Worm (Caenorhabditis elegans) whole organism, L4 larva: ENCODE results near the gene B0454.26.
A peak's percentile ranks its signal among the peaks of the same experiment; 100 is the strongest.

Experiments
- F37D6.2 ChIP-seq: sonication (generic microtip); optimal IDR thresholded peaks from 2 replicates; lab custom pipeline; 2016; ENCODE audit warnings: mild to moderate bottlenecking, missing genetic modification characterization, missing compliant biosample characterization
- F49E8.2 ChIP-seq: sonication (generic microtip); optimal IDR thresholded peaks from 2 replicates; lab custom pipeline; 2016; ENCODE audit warnings: missing compliant biosample characterization, mild to moderate bottlenecking, missing genetic modification characterization, borderline replicate concordance
- Y48G9A.11 ChIP-seq: fragments of 200-800 bp; sonication (Bioruptor generic); IDR thresholded peaks from 2 replicates; pipeline ENCODE4 v1.3.6; 2022; ENCODE audit warnings: missing genetic modification reagents, missing genetic modification characterization, missing compliant biosample characterization
- Y75B8A.6 ChIP-seq: fragments of 200-800 bp; sonication (Bioruptor generic); IDR thresholded peaks from 2 replicates; pipeline ENCODE4 v1.3.6; 2022; ENCODE audit warnings: missing genetic modification reagents, missing genetic modification characterization, missing compliant biosample characterization
- ZK546.5 ChIP-seq, 2 experiments: sonication (generic microtip); optimal IDR thresholded peaks; 2 replicates each; lab custom pipeline; 2017; ENCODE audit warnings: missing biosample characterization in 2 of 2, missing genetic modification characterization in 2 of 2
- aha-1 ChIP-seq: fragments of 150-350 bp; peaks from one replicate; lab custom pipeline; 2014; ENCODE audit warnings: missing biosample characterization, missing genetic modification characterization
- arid-1 ChIP-seq: fragments of 200-800 bp; sonication (Bioruptor generic); conservative IDR thresholded peaks from 2 replicates; pipeline ENCODE4 v1.3.6; 2022; ENCODE audit warnings: missing genetic modification reagents, missing genetic modification characterization, missing compliant biosample characterization
- ces-1 ChIP-seq: fragments of 150-350 bp; sonication (generic microtip); optimal IDR thresholded peaks from 4 replicates; lab custom pipeline; 2014; ENCODE audit warnings: missing biosample characterization, missing genetic modification reagents, missing genetic modification characterization
- ctbp-1 ChIP-seq: fragments of 200-800 bp; sonication (Bioruptor generic); IDR thresholded peaks from 2 replicates; pipeline ENCODE4 v1.3.6; 2022; ENCODE audit warnings: missing genetic modification reagents, missing genetic modification characterization, missing compliant biosample characterization
- daf-16 ChIP-seq, 3 experiments: sonication (generic microtip); optimal IDR thresholded peaks; 2 replicates each; lab custom pipeline; 2016 to 2017; ENCODE audit warnings: missing genetic modification characterization in 3 of 3, missing genetic modification reagents in 3 of 3, mild to moderate bottlenecking in 2 of 3, missing compliant biosample characterization in 2 of 3, missing biosample characterization in 1 of 3, moderate library complexity in 1 of 3
- dmd-6 ChIP-seq: fragments of 200-800 bp; sonication (Bioruptor generic); IDR thresholded peaks from 2 replicates; pipeline ENCODE4 v1.3.6; 2022; ENCODE audit warnings: missing genetic modification reagents, missing genetic modification characterization, missing compliant biosample characterization
- duxl-1 ChIP-seq: sonication (generic microtip); optimal IDR thresholded peaks from 2 replicates; lab custom pipeline; 2016; ENCODE audit warnings: mild to moderate bottlenecking, missing genetic modification characterization, moderate library complexity, missing compliant biosample characterization; ENCODE audit not compliant: poor library complexity
- egl-27 ChIP-seq: sonication (generic microtip); optimal IDR thresholded peaks from 3 replicates; lab custom pipeline; 2017; ENCODE audit warnings: missing biosample characterization, missing genetic modification reagents, missing genetic modification characterization
- egl-43 ChIP-seq: fragments of 200-800 bp; sonication (Bioruptor generic); IDR thresholded peaks from 2 replicates; pipeline ENCODE4 v1.3.6; 2022; ENCODE audit warnings: missing genetic modification reagents, missing genetic modification characterization, missing compliant biosample characterization
- fos-1 ChIP-seq: fragments of 150-350 bp; optimal IDR thresholded peaks from 2 replicates; lab custom pipeline; 2014; ENCODE audit warnings: missing biosample characterization, missing genetic modification characterization
- hlh-11 ChIP-seq: fragments of 200-800 bp; sonication (Bioruptor generic); optimal IDR thresholded peaks from 2 replicates; lab custom pipeline; 2018; ENCODE audit warnings: mild to moderate bottlenecking, missing genetic modification characterization, missing compliant biosample characterization
- jun-1 ChIP-seq: fragments of 150-350 bp; optimal IDR thresholded peaks from 2 replicates; lab custom pipeline; 2014; ENCODE audit warnings: missing biosample characterization, missing genetic modification reagents, missing genetic modification characterization
- lin-38 ChIP-seq: fragments of 200-800 bp; sonication (Bioruptor generic); IDR thresholded peaks from 2 replicates; pipeline ENCODE4 v1.3.6; 2022; ENCODE audit warnings: missing genetic modification reagents, missing genetic modification characterization, missing compliant biosample characterization
- lir-3 ChIP-seq: sonication (generic microtip); optimal IDR thresholded peaks from 2 replicates; lab custom pipeline; 2016; ENCODE audit warnings: mild to moderate bottlenecking, missing genetic modification characterization, missing compliant biosample characterization
- mxl-3 ChIP-seq: fragments of 200-800 bp; sonication (Bioruptor generic); optimal IDR thresholded peaks from 2 replicates; lab custom pipeline; 2018; ENCODE audit warnings: mild to moderate bottlenecking, missing genetic modification characterization, missing compliant biosample characterization
- nhr-10 ChIP-seq: fragments of 150-350 bp; optimal IDR thresholded peaks from 2 replicates; lab custom pipeline; 2014; ENCODE audit warnings: missing biosample characterization, missing genetic modification characterization
- nhr-11 ChIP-seq: fragments of 150-350 bp; optimal IDR thresholded peaks from 2 replicates; lab custom pipeline; 2014; ENCODE audit warnings: missing biosample characterization, missing genetic modification characterization
- nhr-111 ChIP-seq: fragments of 200-800 bp; sonication (Bioruptor generic); optimal IDR thresholded peaks from 2 replicates; lab custom pipeline; 2018; ENCODE audit warnings: mild to moderate bottlenecking, missing genetic modification characterization, missing compliant biosample characterization
- nhr-28 ChIP-seq: fragments of 150-350 bp; optimal IDR thresholded peaks from 2 replicates; lab custom pipeline; 2014; ENCODE audit warnings: missing biosample characterization, missing genetic modification characterization
- nhr-6 ChIP-seq: fragments of 150-350 bp; optimal IDR thresholded peaks from 2 replicates; lab custom pipeline; 2014; ENCODE audit warnings: missing biosample characterization, missing genetic modification characterization
- nhr-76 ChIP-seq: fragments of 150-350 bp; optimal IDR thresholded peaks from 2 replicates; lab custom pipeline; 2014; ENCODE audit warnings: missing biosample characterization, missing genetic modification characterization
- nhr-77 ChIP-seq: fragments of 150-350 bp; optimal IDR thresholded peaks from 2 replicates; lab custom pipeline; 2014; ENCODE audit warnings: missing biosample characterization, missing genetic modification characterization
- pqm-1 ChIP-seq: sonication (generic microtip); optimal IDR thresholded peaks from 2 replicates; lab custom pipeline; 2017; ENCODE audit warnings: missing biosample characterization, missing genetic modification characterization
- saeg-2 ChIP-seq: fragments of 200-800 bp; sonication (Bioruptor generic); IDR thresholded peaks from 2 replicates; pipeline ENCODE4 v1.3.6; 2022; ENCODE audit warnings: missing genetic modification reagents, missing genetic modification characterization, missing compliant biosample characterization
- sdz-12 ChIP-seq: fragments of 200-800 bp; sonication (Bioruptor generic); optimal IDR thresholded peaks from 2 replicates; lab custom pipeline; 2018; ENCODE audit warnings: mild to moderate bottlenecking, missing genetic modification characterization, missing compliant biosample characterization
- set-16 ChIP-seq: fragments of 200-800 bp; sonication (Bioruptor generic); IDR thresholded peaks from 2 replicates; pipeline ENCODE4 v1.3.6; 2022; ENCODE audit warnings: missing genetic modification reagents, missing genetic modification characterization, missing compliant biosample characterization
- skn-1 ChIP-seq: fragments of 150-350 bp; optimal IDR thresholded peaks from 2 replicates; lab custom pipeline; 2014; ENCODE audit warnings: missing biosample characterization, missing genetic modification characterization
- spr-1 ChIP-seq: sonication (generic microtip); optimal IDR thresholded peaks from 2 replicates; lab custom pipeline; 2016; ENCODE audit warnings: mild to moderate bottlenecking, missing genetic modification characterization, missing compliant biosample characterization
- spr-3 ChIP-seq: fragments of 200-800 bp; sonication (Bioruptor generic); optimal IDR thresholded peaks from 2 replicates; lab custom pipeline; 2018; ENCODE audit warnings: mild to moderate bottlenecking, missing genetic modification characterization, missing compliant biosample characterization
- tag-97 ChIP-seq: fragments of 200-800 bp; sonication (Bioruptor generic); IDR thresholded peaks from 2 replicates; pipeline ENCODE4 v1.3.6; 2022; ENCODE audit warnings: missing genetic modification characterization, missing compliant biosample characterization
- tra-1 ChIP-seq: fragments of 200-800 bp; sonication (Bioruptor generic); IDR thresholded peaks from 2 replicates; pipeline ENCODE4 v1.3.6; 2022; ENCODE audit warnings: missing genetic modification reagents, missing genetic modification characterization, missing compliant biosample characterization
- unc-62 ChIP-seq, 3 experiments: fragments of 150-350 bp in 1 of 3; sonication (generic microtip); optimal IDR thresholded peaks in 2 of 3; peaks in 1 of 3; 1 replicate in 1 of 3; 2 replicates in 2 of 3; lab custom pipeline; 2014 to 2017; ENCODE audit warnings: missing biosample characterization in 3 of 3, missing genetic modification characterization in 3 of 3, missing genetic modification reagents in 3 of 3, missing genotype in 1 of 3
- zfp-3 ChIP-seq: fragments of 200-800 bp; sonication (Bioruptor generic); conservative IDR thresholded peaks from 2 replicates; pipeline ENCODE4 v1.3.6; 2022; ENCODE audit warnings: missing genetic modification reagents, missing genetic modification characterization, missing compliant biosample characterization
- zip-11 ChIP-seq: fragments of 200-800 bp; sonication (Bioruptor generic); IDR thresholded peaks from 2 replicates; pipeline ENCODE4 v1.3.6; 2022; ENCODE audit warnings: missing genetic modification characterization, missing compliant biosample characterization
- ztf-11 ChIP-seq: fragments of 150-350 bp; optimal IDR thresholded peaks from 2 replicates; lab custom pipeline; 2014; ENCODE audit warnings: missing biosample characterization, missing genetic modification characterization

The B0454.26 gene

ce11 chrII:3014196-3014849 is 24.0 kb downstream of the B0454.26 start, which contains the start of gene C41H7.2 (continued):
- TF ChIP-seq zfp-3 (GFP tag; lab: Robert Waterston, UW) (no peak), arid-1 (GFP tag; lab: Robert Waterston, UW) (no peak), jun-1 (tag; lab: Kevin White, UChicago) (no peak), tag-97 (GFP tag; lab: Robert Waterston, UW) (no peak), egl-27 (tag; lab: Kevin White, UChicago) (no peak), duxl-1 (tag; lab: Kevin White, UChicago) (no peak), zip-11 (GFP tag; lab: Robert Waterston, UW) (no peak), spr-1 (tag; lab: Kevin White, UChicago) (no peak), hlh-11 (tag; lab: Kevin White, UChicago) (peak; percentile 23), pqm-1 (tag; lab: Kevin White, UChicago) (peak; percentile 84), saeg-2 (GFP tag; lab: Robert Waterston, UW) (no peak), nhr-76 (tag; lab: Kevin White, UChicago) (no peak), skn-1 (tag; lab: Kevin White, UChicago) (no peak), aha-1 (peak; percentile 24), nhr-6 (tag; lab: Kevin White, UChicago) (no peak), nhr-11 (tag; lab: Kevin White, UChicago) (no peak), nhr-28 (tag; lab: Kevin White, UChicago) (peak; percentile 75), mxl-3 (no peak), lir-3 (no peak), F49E8.2 (tag; lab: Kevin White, UChicago) (no peak), fos-1 (tag; lab: Kevin White, UChicago) (no peak), spr-3 (GFP tag; lab: Kevin White, UChicago) (no peak), dmd-6 (GFP tag; lab: Robert Waterston, UW) (peak; percentile 51; the same call in 1 of the 2 replicates)

ce11 chrII:3012133-3012532 is 26.2 kb downstream of the B0454.26 start, which contains the start of gene C41H7.9:
TSS of gene C41H7.9 (minus strand) at chrII:3012233.
- TF ChIP-seq ces-1 (GFP tag; lab: Kevin White, UChicago): no peak
- TF ChIP-seq unc-62 (GFP tag; optimal IDR thresholded peaks at IDR 0.05 in 1 of 2; lab: Kevin White, UChicago): no peak
- no peak for TF ChIP-seq unc-62 (tag; optimal IDR thresholded peaks at IDR 0.05; lab: Kevin White, UChicago)
- TF ChIP-seq egl-43 (GFP tag; lab: Robert Waterston, UW): no peak
- no peak for TF ChIP-seq tra-1 (GFP tag; lab: Robert Waterston, UW)
- TF ChIP-seq arid-1 (GFP tag; lab: Robert Waterston, UW): no peak
- no peak for TF ChIP-seq sdz-12 (GFP tag; lab: Kevin White, UChicago)
- TF ChIP-seq ctbp-1: no peak
- TF ChIP-seq ZK546.5 (tag; optimal IDR thresholded peaks at IDR 0.05; lab: Kevin White, UChicago): no peak
- no peak for TF ChIP-seq skn-1 (tag; lab: Kevin White, UChicago)
- TF ChIP-seq set-16 (GFP tag; lab: Robert Waterston, UW): no peak
- no peak for TF ChIP-seq spr-1 (tag; lab: Kevin White, UChicago)
- no peak for TF ChIP-seq nhr-111 (GFP tag; lab: Kevin White, UChicago)
- no peak for TF ChIP-seq Y48G9A.11 (GFP tag; lab: Robert Waterston, UW)
- TF ChIP-seq nhr-10 (tag; lab: Kevin White, UChicago): no peak
- no peak for TF ChIP-seq Y75B8A.6 (GFP tag; lab: Robert Waterston, UW)
- no peak for TF ChIP-seq F37D6.2 (tag; lab: Kevin White, UChicago)
- no peak for TF ChIP-seq lin-38 (GFP tag; lab: Robert Waterston, UW)
- TF ChIP-seq daf-16 (GFP tag; optimal IDR thresholded peaks at IDR 0.05; lab: Kevin White, UChicago): no peak
- TF ChIP-seq daf-16 (tag; optimal IDR thresholded peaks at IDR 0.05; lab: Kevin White, UChicago): no peak
- no peak for TF ChIP-seq nhr-77 (tag; lab: Kevin White, UChicago)
- no peak for TF ChIP-seq ztf-11
